Worm (Caenorhabditis elegans): Measurements from ENCODE around the gene fbxb-37.
A peak's percentile ranks its signal among the peaks of the same experiment; 100 is the strongest.

Gene fbxb-37

ce11 chrII:2058985-2059384 lies 34.7 kb downstream of the fbxb-37 start, which contains the start of gene F07E5.5 (continued):
- TF ChIP-seq ccch-3 (GFP tag; optimal IDR thresholded peaks at IDR 0.05) (no peak), lsl-1 (GFP tag; optimal IDR thresholded peaks at IDR 0.05) (peak; percentile 82), ztf-22 (GFP tag; optimal IDR thresholded peaks at IDR 0.05) (no peak), atf-7 (tag; optimal IDR thresholded peaks at IDR 0.05) (no peak), egrh-3 (GFP tag; IDR thresholded peaks at IDR 0.05) (no peak), dpl-1 (GFP tag; optimal IDR thresholded peaks at IDR 0.05) (no peak), F57A8.1 (GFP tag; optimal IDR thresholded peaks at IDR 0.05) (no peak), sea-2 (GFP tag; IDR thresholded peaks at IDR 0.05) (no peak), egl-44 (GFP tag; IDR thresholded peaks at IDR 0.05) (no peak), mcd-1 (GFP tag; IDR thresholded peaks at IDR 0.05) (peak; percentile 63), ceh-40 (GFP tag; IDR thresholded peaks at IDR 0.05) (no peak), mel-28 (tag; optimal IDR thresholded peaks at IDR 0.05; ENCODE audit: borderline replicate concordance) (no peak), repo-1 (tag; optimal IDR thresholded peaks at IDR 0.05) (no peak), hmg-1.2 (GFP tag; IDR thresholded peaks at IDR 0.05) (peak; percentile 45; the same call in 1 of the 2 replicates), xnd-1 (tag; optimal IDR thresholded peaks at IDR 0.05) (no peak), akir-1 (GFP tag; optimal IDR thresholded peaks at IDR 0.05) (no peak), lin-40 (tag; optimal IDR thresholded peaks at IDR 0.05) (no peak), pha-4 (tag; optimal IDR thresholded peaks at IDR 0.05) (no peak), ztf-18 (tag; optimal IDR thresholded peaks at IDR 0.05) (no peak), ztf-3 (GFP tag; optimal IDR thresholded peaks at IDR 0.05) (no peak), Y53G8AR.9 (GFP tag; conservative IDR thresholded peaks at IDR 0.05) (no peak), sptf-2 (GFP tag; optimal IDR thresholded peaks at IDR 0.05) (no peak), nhr-90 (tag; optimal IDR thresholded peaks at IDR 0.05) (no peak), zim-3 (tag; optimal IDR thresholded peaks at IDR 0.05) (no peak), rec-8 (tag; optimal IDR thresholded peaks at IDR 0.05) (no peak), attf-3 (GFP tag; conservative IDR thresholded peaks at IDR 0.05) (peak; percentile 20; the same call in 1 of the 2 replicates), K12H6.12 (tag; optimal IDR thresholded peaks at IDR 0.05) (no peak), lir-1 (GFP tag; conservative IDR thresholded peaks at IDR 0.05) (no peak), dox-1 (GFP tag; IDR thresholded peaks at IDR 0.05) (peak; percentile 49; the same call in 1 of the 2 replicates), ZK185.1 (tag; optimal IDR thresholded peaks at IDR 0.05; ENCODE audit: poor library complexity, severe bottlenecking) (no peak), unc-62 (GFP tag; optimal IDR thresholded peaks at IDR 0.05) (no peak), die-1 (tag; optimal IDR thresholded peaks at IDR 0.05) (no peak), rpc-1 (optimal IDR thresholded peaks at IDR 0.05) (no peak), rpc-1 (tag; optimal IDR thresholded peaks at IDR 0.05) (no peak), F22D6.2 (tag; optimal IDR thresholded peaks at IDR 0.05) (no peak), let-607 (tag; optimal IDR thresholded peaks at IDR 0.05) (no peak), F23B12.7 (tag; optimal IDR thresholded peaks at IDR 0.05; ENCODE audit: insufficient read depth) (no peak), athp-1 (tag; optimal IDR thresholded peaks at IDR 0.05) (peak; percentile 5), hsf-1 (GFP tag; IDR thresholded peaks at IDR 0.05) (no peak), attf-5 (GFP tag; optimal IDR thresholded peaks at IDR 0.05) (peak; percentile 1), T07F8.4 (tag; optimal IDR thresholded peaks at IDR 0.05) (no peak), ceh-91 (GFP tag; IDR thresholded peaks at IDR 0.05) (no peak), mxl-1 (tag; optimal IDR thresholded peaks at IDR 0.05) (no peak), efl-1 (GFP tag; optimal IDR thresholded peaks at IDR 0.05) (peak; percentile 16), aptf-2 (GFP tag; conservative IDR thresholded peaks at IDR 0.05) (no peak), nfyb-1 (GFP tag; IDR thresholded peaks at IDR 0.05) (no peak), F49E8.2 (tag; optimal IDR thresholded peaks at IDR 0.05; ENCODE audit: insufficient read depth) (no peak), him-1 (tag; optimal IDR thresholded peaks at IDR 0.05) (no peak), madf-10 (tag; optimal IDR thresholded peaks at IDR 0.05) (no peak), mes-4 (tag; optimal IDR thresholded peaks at IDR 0.05) (no peak)
